Worm (Caenorhabditis elegans) whole organism, L3 larva: ENCODE data around the gene C01G10.5.

Source experiments
- R02D3.7 ChIP-seq: fragments of 150-350 bp; optimal IDR thresholded peaks from 2 replicates; lab custom pipeline; 2014; ENCODE audit warnings: missing biosample characterization, missing genetic modification characterization
- ceh-28 ChIP-seq: fragments of 150-350 bp; optimal IDR thresholded peaks from 2 replicates; lab custom pipeline; 2014; ENCODE audit warnings: missing biosample characterization, missing genetic modification reagents, missing genetic modification characterization
- ceh-9 ChIP-seq: sonication (generic microtip); optimal IDR thresholded peaks from 2 replicates; lab custom pipeline; 2018; ENCODE audit warnings: missing biosample characterization, missing genetic modification characterization
- daf-12 ChIP-seq: fragments of 150-350 bp; optimal IDR thresholded peaks from 2 replicates; lab custom pipeline; 2014; ENCODE audit warnings: missing biosample characterization, missing genetic modification reagents, missing genetic modification characterization
- egl-27 ChIP-seq: sonication (generic microtip); optimal IDR thresholded peaks from 4 replicates; lab custom pipeline; 2017; ENCODE audit warnings: missing biosample characterization, missing genetic modification reagents, missing genetic modification characterization
- egl-5 ChIP-seq: fragments of 150-350 bp; optimal IDR thresholded peaks from 2 replicates; lab custom pipeline; 2017; ENCODE audit warnings: missing biosample characterization, missing genetic modification reagents, missing genetic modification characterization, inconsistent platforms
- elt-1 ChIP-seq: fragments of 150-350 bp; optimal IDR thresholded peaks from 2 replicates; lab custom pipeline; 2014; ENCODE audit warnings: missing biosample characterization, missing genetic modification characterization
- elt-3 ChIP-seq, 3 experiments: fragments of 150-350 bp in 1 of 3; sonication (generic microtip) in 2 of 3; optimal IDR thresholded peaks; 2 replicates in 2 of 3; 4 replicates in 1 of 3; lab custom pipeline; 2014 to 2017; ENCODE audit warnings: missing biosample characterization in 3 of 3, missing genetic modification characterization in 3 of 3
- fkh-10 ChIP-seq: sonication (generic microtip); optimal IDR thresholded peaks from 2 replicates; lab custom pipeline; 2017; ENCODE audit warnings: missing biosample characterization, missing genetic modification reagents, missing genetic modification characterization
- hmg-11 ChIP-seq: sonication (generic microtip); optimal IDR thresholded peaks from 2 replicates; lab custom pipeline; 2016; ENCODE audit warnings: missing genetic modification characterization, missing compliant biosample characterization
- jun-1 ChIP-seq: fragments of 150-350 bp; optimal IDR thresholded peaks from 2 replicates; lab custom pipeline; 2014; ENCODE audit warnings: missing biosample characterization, missing genetic modification reagents, missing genetic modification characterization
- lin-15B ChIP-seq: fragments of 150-350 bp; optimal IDR thresholded peaks from 2 replicates; lab custom pipeline; 2014; ENCODE audit warnings: missing biosample characterization, missing genetic modification characterization
- lin-39 ChIP-seq: fragments of 150-350 bp; optimal IDR thresholded peaks from 2 replicates; lab custom pipeline; 2018; ENCODE audit warnings: missing biosample characterization, missing genetic modification reagents, missing genetic modification characterization
- lsy-12 ChIP-seq: sonication (generic microtip); optimal IDR thresholded peaks from 2 replicates; lab custom pipeline; 2016; ENCODE audit warnings: mild to moderate bottlenecking, missing genetic modification characterization, missing compliant biosample characterization
- mdl-1 ChIP-seq: fragments of 150-350 bp; optimal IDR thresholded peaks from 2 replicates; lab custom pipeline; 2014; ENCODE audit warnings: missing biosample characterization, missing genetic modification characterization
- mml-1 ChIP-seq: fragments of 150-350 bp; sonication (generic microtip); optimal IDR thresholded peaks from 3 replicates; lab custom pipeline; 2014; ENCODE audit warnings: missing biosample characterization, missing genetic modification characterization
- nfya-1 ChIP-seq: sonication (generic microtip); optimal IDR thresholded peaks from 2 replicates; lab custom pipeline; 2017; ENCODE audit warnings: missing genetic modification characterization, mild to moderate bottlenecking, missing compliant biosample characterization, antibody characterized with exemption, moderate library complexity; ENCODE audit not compliant: insufficient read depth
- nhr-11 ChIP-seq: fragments of 150-350 bp; optimal IDR thresholded peaks from 2 replicates; lab custom pipeline; 2014; ENCODE audit warnings: missing biosample characterization, missing genetic modification characterization
- nhr-12 ChIP-seq: fragments of 150-350 bp; optimal IDR thresholded peaks from 2 replicates; lab custom pipeline; 2014; ENCODE audit warnings: missing biosample characterization, missing genetic modification characterization
- nhr-23 ChIP-seq: fragments of 150-350 bp; optimal IDR thresholded peaks from 2 replicates; lab custom pipeline; 2014; ENCODE audit warnings: missing biosample characterization, missing genetic modification reagents, missing genetic modification characterization
- nhr-237 ChIP-seq: fragments of 150-350 bp; optimal IDR thresholded peaks from 2 replicates; lab custom pipeline; 2014; ENCODE audit warnings: missing biosample characterization, missing genetic modification characterization
- nhr-25 ChIP-seq: sonication (generic microtip); optimal IDR thresholded peaks from 2 replicates; lab custom pipeline; 2017; ENCODE audit warnings: missing biosample characterization, missing genetic modification characterization
- nhr-28 ChIP-seq: fragments of 150-350 bp; optimal IDR thresholded peaks from 2 replicates; lab custom pipeline; 2014; ENCODE audit warnings: missing biosample characterization, missing genetic modification characterization
- nhr-67 ChIP-seq: fragments of 150-350 bp; optimal IDR thresholded peaks from 2 replicates; lab custom pipeline; 2014; ENCODE audit warnings: missing biosample characterization, missing genetic modification characterization
- nhr-76 ChIP-seq: fragments of 150-350 bp; sonication (generic microtip); optimal IDR thresholded peaks from 5 replicates; lab custom pipeline; 2014; ENCODE audit warnings: missing biosample characterization, missing genetic modification characterization
- pha-4 ChIP-seq: fragments of 150-350 bp; optimal IDR thresholded peaks from 2 replicates; lab custom pipeline; 2014; ENCODE audit warnings: missing biosample characterization, missing genetic modification reagents, missing genetic modification characterization
- pqm-1 ChIP-seq: fragments of 150-350 bp; optimal IDR thresholded peaks from 2 replicates; lab custom pipeline; 2017; ENCODE audit warnings: missing biosample characterization, missing genetic modification characterization, inconsistent platforms
- sea-2 ChIP-seq: fragments of 150-350 bp; sonication (generic microtip); optimal IDR thresholded peaks from 4 replicates; lab custom pipeline; 2014; ENCODE audit warnings: missing biosample characterization, missing genetic modification reagents, missing genetic modification characterization
- snpc-4 ChIP-seq: fragments of 150-350 bp; optimal IDR thresholded peaks from 2 replicates; lab custom pipeline; 2014; ENCODE audit warnings: missing biosample characterization, missing genetic modification characterization
- tbx-2 ChIP-seq: sonication (generic microtip); optimal IDR thresholded peaks from 2 replicates; lab custom pipeline; 2016; ENCODE audit warnings: mild to moderate bottlenecking, missing genetic modification characterization, missing compliant biosample characterization
- ztf-11 ChIP-seq: fragments of 150-350 bp; optimal IDR thresholded peaks from 2 replicates; lab custom pipeline; 2014; ENCODE audit warnings: missing biosample characterization, missing genetic modification characterization

Gene C01G10.5

DNA sequence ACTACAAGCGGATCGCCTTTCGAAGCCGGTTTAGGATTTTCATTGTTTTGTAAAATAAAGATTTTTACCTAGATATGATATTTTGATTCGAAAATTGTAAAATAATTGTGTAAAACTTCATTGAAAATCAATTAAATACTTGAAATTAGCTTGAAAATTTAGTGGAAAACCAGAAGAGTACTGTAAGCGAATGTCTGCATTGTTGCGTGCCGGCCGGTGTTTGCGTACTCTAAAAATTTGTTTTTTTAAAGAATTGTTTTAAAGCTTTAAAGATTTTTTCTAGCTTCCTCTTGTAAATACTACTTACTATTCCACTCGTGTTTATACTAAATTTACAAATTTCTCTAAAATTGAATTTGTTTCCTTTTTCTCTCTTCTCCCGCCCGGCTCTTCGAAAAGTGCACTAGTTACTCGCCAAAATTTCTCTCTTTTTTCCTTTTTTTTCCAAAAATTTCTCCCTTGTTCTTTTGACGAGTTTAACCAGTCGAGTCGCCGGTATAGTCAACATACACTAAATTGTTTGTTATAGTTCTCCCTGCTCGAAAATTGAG is 19.8 kb downstream of the C01G10.5 start:
- TF ChIP-seq nhr-25 (tag; lab: Kevin White, UChicago) (no peak), fkh-10 (GFP tag; lab: Kevin White, UChicago) (peak; percentile 52)

DNA sequence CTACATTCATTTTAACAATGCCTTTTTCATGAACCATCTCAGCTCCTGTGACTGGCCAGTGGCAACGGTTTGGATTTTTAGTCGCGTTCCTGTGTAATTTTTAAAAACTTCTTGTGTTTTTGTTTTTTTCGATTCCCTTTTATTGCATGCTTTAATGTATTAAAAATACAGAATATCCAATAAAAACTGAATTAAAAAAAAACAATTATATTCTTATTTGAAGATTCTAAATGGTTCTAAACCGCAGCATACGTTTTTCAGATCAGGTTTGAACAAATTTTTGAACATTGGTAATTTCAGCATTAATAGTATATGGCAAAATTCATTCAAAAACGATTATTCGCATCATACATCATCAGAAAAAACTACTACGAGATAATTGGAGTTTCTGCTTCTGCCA is 21.0 kb downstream of the C01G10.5 start, which contains the start of gene dnj-3:
Gene dnj-3, plus strand, starts transcription at position 301 of the 400 bp plus-strand sequence.
- TF ChIP-seq snpc-4 (tag; lab: Kevin White, UChicago): no peak
- no peak for TF ChIP-seq nhr-28 (tag; lab: Kevin White, UChicago)
- TF ChIP-seq mml-1: no peak
- TF ChIP-seq nhr-23 (tag; lab: Kevin White, UChicago): no peak
- no peak for TF ChIP-seq nhr-25 (tag; lab: Kevin White, UChicago)
- TF ChIP-seq, all 47 proteins: peak for 0

DNA sequence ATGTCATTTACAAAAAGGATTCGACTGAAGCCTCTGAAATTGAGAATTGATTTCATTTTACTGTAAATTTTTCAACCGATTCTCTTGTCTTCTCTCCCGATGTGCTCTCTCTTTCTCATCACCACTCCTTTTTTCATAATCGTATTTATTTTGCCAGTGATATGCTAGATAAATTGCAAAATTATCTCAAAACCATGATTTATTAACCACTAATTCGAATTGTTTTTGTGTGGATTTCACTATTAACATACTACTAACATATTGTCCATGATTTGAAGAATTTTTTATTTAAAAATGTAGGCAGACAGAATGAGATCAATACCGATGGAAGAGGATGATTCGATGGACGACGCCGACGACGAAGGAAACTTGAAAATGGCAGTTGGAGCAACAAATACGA is 22.2 kb downstream of the C01G10.5 start, which contains the start of gene C25D7.10:
Gene C25D7.10, plus strand, starts transcription at position 301 of the 400 bp plus-strand sequence.
- TF ChIP-seq lin-15B (tag; lab: Kevin White, UChicago) (no peak), mdl-1 (tag; lab: Kevin White, UChicago) (no peak), pqm-1 (tag; lab: Kevin White, UChicago) (no peak), nhr-67 (no peak), nhr-23 (tag; lab: Kevin White, UChicago) (no peak), daf-12 (tag; lab: Kevin White, UChicago) (no peak), nhr-12 (tag; lab: Kevin White, UChicago) (no peak), nhr-25 (tag; lab: Kevin White, UChicago) (no peak), egl-5 (tag; lab: Kevin White, UChicago) (no peak), elt-1 (tag; lab: Kevin White, UChicago) (no peak), tbx-2 (tag; lab: Kevin White, UChicago) (no peak)

DNA sequence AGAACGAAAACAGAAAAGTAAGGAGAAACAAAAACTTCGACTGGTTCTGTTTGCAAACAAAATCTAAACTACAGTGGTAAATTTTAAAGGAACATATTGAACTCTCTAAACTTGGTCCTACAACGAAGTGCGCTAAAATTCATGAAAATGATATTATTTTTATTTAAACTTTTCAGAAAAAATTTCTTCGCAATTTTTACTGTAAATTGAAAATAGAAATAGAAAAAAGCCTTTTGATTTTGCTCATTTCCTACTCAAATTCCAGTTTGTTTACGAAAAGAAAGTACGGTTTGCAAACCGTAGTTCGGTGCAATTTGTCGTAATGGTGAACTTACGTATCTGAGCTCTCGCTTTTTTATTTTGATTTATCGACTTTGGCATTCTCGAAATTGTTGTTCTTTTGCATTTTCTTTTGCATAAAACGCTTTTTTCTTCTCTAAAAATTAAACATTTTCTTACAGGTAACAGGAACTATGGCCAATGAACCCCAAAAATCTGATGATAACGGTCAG is 23.4 kb downstream of the C01G10.5 start, which contains the start of gene otub-1:
Gene otub-1, plus strand, starts transcription at position 462 of the 512 bp plus-strand sequence.
- no peak for TF ChIP-seq egl-27 (tag; lab: Kevin White, UChicago)
- TF ChIP-seq nhr-67: no peak
- TF ChIP-seq lin-15B (tag; lab: Kevin White, UChicago): no peak
- TF ChIP-seq jun-1: no peak
- TF ChIP-seq ceh-9: no peak
- no peak for TF ChIP-seq snpc-4 (tag; lab: Kevin White, UChicago)
- TF ChIP-seq R02D3.7 (tag; lab: Kevin White, UChicago): no peak
- TF ChIP-seq nhr-23 (tag; lab: Kevin White, UChicago): no peak
- TF ChIP-seq fkh-10 (GFP tag; lab: Kevin White, UChicago): no peak
- TF ChIP-seq daf-12 (tag; lab: Kevin White, UChicago): no peak
- no peak for TF ChIP-seq nhr-76 (tag; lab: Kevin White, UChicago)
- TF ChIP-seq mml-1: no peak
- TF ChIP-seq elt-3 (tag; optimal IDR thresholded peaks at IDR 0.05; lab: Kevin White, UChicago): no peak
- TF ChIP-seq ceh-28 (tag; lab: Kevin White, UChicago): no peak
- TF ChIP-seq lsy-12 (tag; lab: Kevin White, UChicago): no peak
- no peak for TF ChIP-seq nhr-11 (tag; lab: Kevin White, UChicago)
- TF ChIP-seq elt-1 (tag; lab: Kevin White, UChicago): no peak
- TF ChIP-seq nhr-237 (tag; lab: Kevin White, UChicago): no peak

DNA sequence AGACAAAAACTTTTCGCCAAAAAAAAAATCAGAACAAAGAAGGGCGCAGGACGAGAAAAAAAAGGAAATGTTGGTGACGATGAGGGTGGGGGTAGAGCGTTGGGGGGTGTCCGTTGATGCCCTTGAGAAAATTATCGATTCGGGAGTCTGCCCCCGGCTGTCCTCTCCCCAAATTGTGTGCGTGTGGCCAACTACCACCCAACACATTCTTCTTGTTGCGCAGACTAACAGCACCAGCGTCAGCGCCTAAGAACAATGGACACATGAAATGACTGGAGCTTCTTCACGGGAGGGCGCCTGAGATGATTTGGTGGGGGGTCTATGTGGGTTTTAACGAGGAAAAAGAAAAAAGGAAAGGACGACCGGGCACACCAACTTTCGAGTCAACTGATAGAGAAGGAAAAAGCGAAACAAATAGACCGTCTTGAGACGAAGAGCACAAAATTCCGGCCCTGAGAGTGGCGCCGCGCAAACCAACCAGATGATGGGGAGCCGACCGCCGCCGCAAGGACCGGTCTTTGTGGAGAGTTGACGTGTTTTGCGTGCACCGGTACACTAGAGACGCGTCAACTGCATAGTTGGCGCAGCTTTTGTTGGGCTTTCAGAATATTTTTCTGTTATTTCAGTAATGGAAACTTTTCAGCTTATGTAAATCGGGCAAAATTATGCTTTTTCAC is 24.1 kb downstream of the C01G10.5 start, which contains the start of gene C25D7.9:
Gene C25D7.9, plus strand, starts transcription at position 68 of the 677 bp plus-strand sequence.
- peak; percentile 28 for TF ChIP-seq pha-4 (tag; lab: Kevin White, UChicago)
- peak; percentile 6 for TF ChIP-seq nhr-25 (tag; lab: Kevin White, UChicago)
- peak; percentile 45 for TF ChIP-seq lin-15B (tag; lab: Kevin White, UChicago)
- no peak for TF ChIP-seq sea-2
- no peak for TF ChIP-seq ztf-11 (tag; lab: Kevin White, UChicago)
- peak; percentile 39 for TF ChIP-seq hmg-11 (tag; lab: Kevin White, UChicago)
- peak; percentile 20 for TF ChIP-seq lin-39 (tag; lab: Kevin White, UChicago)
- peak; percentile 33 for TF ChIP-seq nfya-1
